Worm (Caenorhabditis elegans): ENCODE data around the gene T21D12.12.

Gene T21D12.12

ce11 chrIV:293163-293755 is 27.0 kb downstream of the T21D12.12 start:
- TF ChIP-seq ztf-1 (GFP tag; conservative IDR thresholded peaks at IDR 0.05) (0 out of 2 replicates have a peak, but pooled peaks have one; percentile 65), lin-11 (tag; optimal IDR thresholded peaks at IDR 0.05) (no peak)

- TF ChIP-seq unc-55 (GFP tag; optimal IDR thresholded peaks at IDR 0.05), result no peak
- TF ChIP-seq ama-1 (optimal IDR thresholded peaks at IDR 0.05), result peak; percentile 46
- TF ChIP-seq nhr-25 (tag; optimal IDR thresholded peaks at IDR 0.05), result no peak
- no peak for TF ChIP-seq sma-9 (GFP tag; optimal IDR thresholded peaks at IDR 0.05)
- TF ChIP-seq sma-9 (tag; optimal IDR thresholded peaks at IDR 0.05), result no peak
Observed at ce11 chrIV:293995-294700, 27.9 kb downstream of the T21D12.12 start.

- TF ChIP-seq nhr-129 (tag; optimal IDR thresholded peaks at IDR 0.05) (peak; percentile 20), C34F6.9 (tag; optimal IDR thresholded peaks at IDR 0.05) (no peak), sma-9 (GFP tag; optimal IDR thresholded peaks at IDR 0.05) (no peak), sma-9 (tag; optimal IDR thresholded peaks at IDR 0.05) (no peak), unc-62 (GFP tag; optimal IDR thresholded peaks at IDR 0.05) (no peak), nhr-12 (tag; optimal IDR thresholded peaks at IDR 0.05) (no peak), lin-39 (tag; optimal IDR thresholded peaks at IDR 0.05) (peak; percentile 24)
Observed at ce11 chrIV:294737-295136, 28.5 kb downstream of the T21D12.12 start.

ce11 chrIV:295734-296201 is 29.5 kb downstream of the T21D12.12 start:
- TF ChIP-seq unc-39 (tag; optimal IDR thresholded peaks at IDR 0.05), result no peak
- TF ChIP-seq blmp-1 (tag; optimal IDR thresholded peaks at IDR 0.05; ENCODE audit: insufficient read depth), result no peak
- TF ChIP-seq lsy-2 (tag; optimal IDR thresholded peaks at IDR 0.05), result no peak
- no peak for TF ChIP-seq nhr-23 (tag; optimal IDR thresholded peaks at IDR 0.05)
- TF ChIP-seq Y55F3AM.14 (GFP tag; optimal IDR thresholded peaks at IDR 0.05), result no peak
- TF ChIP-seq elt-1 (tag; optimal IDR thresholded peaks at IDR 0.05), result no peak
- peak; percentile 14 for TF ChIP-seq nhr-129 (tag; optimal IDR thresholded peaks at IDR 0.05)
- peak in 1 of 2 experiments; percentile 40 for TF ChIP-seq mdl-1 (tag; optimal IDR thresholded peaks at IDR 0.05)
- no peak for TF ChIP-seq C34F6.9 (tag; optimal IDR thresholded peaks at IDR 0.05)
- no peak for TF ChIP-seq ZK546.5 (tag; optimal IDR thresholded peaks at IDR 0.05)
- no peak for TF ChIP-seq peb-1 (tag; optimal IDR thresholded peaks at IDR 0.05)
- TF ChIP-seq nhr-25 (tag; optimal IDR thresholded peaks at IDR 0.05), result no peak
- no peak for TF ChIP-seq unc-55 (GFP tag; optimal IDR thresholded peaks at IDR 0.05)
- TF ChIP-seq F13H6.1 (tag; optimal IDR thresholded peaks at IDR 0.05), result no peak
- TF ChIP-seq nhr-237 (tag; optimal IDR thresholded peaks at IDR 0.05), result no peak
- no peak for TF ChIP-seq dmd-4 (tag; optimal IDR thresholded peaks at IDR 0.05)
- no peak for TF ChIP-seq nhr-10 (tag; optimal IDR thresholded peaks at IDR 0.05)
- no peak for TF ChIP-seq aly-2 (tag; optimal IDR thresholded peaks at IDR 0.05)
- no peak for TF ChIP-seq lin-13 (GFP tag; optimal IDR thresholded peaks at IDR 0.05)
- no peak for TF ChIP-seq ceh-16 (tag; optimal IDR thresholded peaks at IDR 0.05)
- no peak for TF ChIP-seq elt-3 (tag; optimal IDR thresholded peaks at IDR 0.05)
- TF ChIP-seq ztf-1 (GFP tag; conservative IDR thresholded peaks at IDR 0.05), result no peak
- TF ChIP-seq crh-2 (tag; optimal IDR thresholded peaks at IDR 0.05), result peak; percentile 66
- TF ChIP-seq ama-1 (optimal IDR thresholded peaks at IDR 0.05), result no peak
- no peak for TF ChIP-seq unc-62 (GFP tag; optimal IDR thresholded peaks at IDR 0.05)
- TF ChIP-seq ztf-11 (tag; optimal IDR thresholded peaks at IDR 0.05), result no peak
- peak; percentile 53 for TF ChIP-seq sma-9 (GFP tag; optimal IDR thresholded peaks at IDR 0.05)
- TF ChIP-seq sma-9 (tag; optimal IDR thresholded peaks at IDR 0.05), result no peak
- no peak for TF ChIP-seq skn-1 (tag; optimal IDR thresholded peaks at IDR 0.05)
- no peak for TF ChIP-seq mab-5 (tag; optimal IDR thresholded peaks at IDR 0.05)
- no peak for TF ChIP-seq ztf-4 (tag; optimal IDR thresholded peaks at IDR 0.05)
- peak; percentile 79 for TF ChIP-seq fos-1 (tag; optimal IDR thresholded peaks at IDR 0.05)
- TF ChIP-seq alr-1 (tag; optimal IDR thresholded peaks at IDR 0.05), result no peak
- no peak for TF ChIP-seq nhr-6 (tag; optimal IDR thresholded peaks at IDR 0.05)
- no peak for TF ChIP-seq lin-39 (tag; optimal IDR thresholded peaks at IDR 0.05)
- TF ChIP-seq ceh-82 (tag; optimal IDR thresholded peaks at IDR 0.05), result no peak
- TF ChIP-seq lin-11 (tag; optimal IDR thresholded peaks at IDR 0.05), result no peak
- TF ChIP-seq nhr-21 (tag; optimal IDR thresholded peaks at IDR 0.05), result no peak
- TF ChIP-seq nhr-12 (tag; optimal IDR thresholded peaks at IDR 0.05), result no peak
- peak; percentile 38 for TF ChIP-seq gmeb-1 (tag; optimal IDR thresholded peaks at IDR 0.05)
- TF ChIP-seq snpc-4 (tag; optimal IDR thresholded peaks at IDR 0.05), result no peak
- TF ChIP-seq mbf-1 (tag; optimal IDR thresholded peaks at IDR 0.05), result no peak
- no peak for TF ChIP-seq zag-1 (tag; optimal IDR thresholded peaks at IDR 0.05)
- TF ChIP-seq egl-27 (tag; optimal IDR thresholded peaks at IDR 0.05), result no peak
- TF ChIP-seq R02D3.7 (tag; optimal IDR thresholded peaks at IDR 0.05), result no peak
